Fruit fly (Drosophila melanogaster): ENCODE data around the gene CG32982.
A peak's percentile ranks its signal among the peaks of the same experiment; 100 is the strongest.

The CG32982 gene

DNA sequence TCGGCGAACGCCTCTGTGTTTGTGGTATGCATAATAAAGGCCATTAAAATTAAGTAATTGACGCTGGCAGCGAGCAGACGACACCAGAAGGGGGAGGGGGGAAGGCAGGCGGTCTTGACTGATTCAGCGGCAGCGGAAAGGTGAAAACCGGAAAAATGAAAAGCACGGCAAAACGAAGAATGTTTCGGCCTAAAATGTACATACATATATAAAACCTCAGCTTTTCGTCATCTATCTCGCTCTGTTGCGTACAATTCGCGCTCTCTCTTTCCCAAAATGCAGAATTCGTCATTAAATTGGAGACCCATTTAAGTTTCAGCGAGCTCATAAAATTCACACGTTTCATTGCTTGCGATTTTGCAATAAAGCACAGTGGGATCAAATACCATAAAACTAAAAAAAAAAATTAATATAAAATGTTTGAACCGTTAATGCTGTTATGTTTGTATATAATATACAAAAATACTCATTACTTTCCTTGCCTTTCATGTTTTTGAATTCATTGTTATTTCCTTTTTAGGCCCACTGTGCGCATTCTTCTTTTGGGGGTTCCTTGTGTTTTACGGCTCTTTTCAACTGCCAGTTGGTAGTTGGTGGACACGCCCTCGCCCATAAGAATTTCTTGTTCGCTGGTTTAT lies 42.6 kb downstream of the CG32982 start (continued):
- TF ChIP-seq CG2202 (tag; optimal IDR thresholded peaks at IDR 0.05): no peak
- peak; percentile 22 for TF ChIP-seq CG18476 (GFP tag; optimal IDR thresholded peaks at IDR 0.05)
- peak; percentile 10 for TF ChIP-seq chn (GFP tag; optimal IDR thresholded peaks at IDR 0.05)
- TF ChIP-seq amos (GFP tag; IDR thresholded peaks at IDR 0.05; ENCODE audit: partially characterized antibody): no peak
- peak; percentile 73; the same call in 1 of the 2 replicates for TF ChIP-seq HLH3B (GFP tag; IDR thresholded peaks at IDR 0.05)
- TF ChIP-seq br (optimal IDR thresholded peaks at IDR 0.05): no peak
- TF ChIP-seq CG14860 (GFP tag; IDR thresholded peaks at IDR 0.05; ENCODE audit: partially characterized antibody): no peak
- TF ChIP-seq CG13775 (GFP tag; optimal IDR thresholded peaks at IDR 0.05): peak; percentile 63
- TF ChIP-seq zfh2 (GFP tag; optimal IDR thresholded peaks at IDR 0.05): no peak
- 0 out of 2 replicates have a peak, but pooled peaks have one; percentile 23 for TF ChIP-seq CkIIα-i1 (GFP tag; IDR thresholded peaks at IDR 0.05)
- peak; percentile 83; the same call in 2 of the 3 replicates for TF ChIP-seq dysf (GFP tag; IDR thresholded peaks at IDR 0.05)
- peak; percentile 58 for TF ChIP-seq CoRest (tag; optimal IDR thresholded peaks at IDR 0.05)
- peak; percentile 50 for TF ChIP-seq CG10147 (GFP tag; optimal IDR thresholded peaks at IDR 0.05)
- peak; percentile 48 to 53 for TF ChIP-seq dpn (GFP tag; optimal IDR thresholded peaks at IDR 0.05)
- TF ChIP-seq CG17829 (tag; optimal IDR thresholded peaks at IDR 0.05): peak; percentile 48
- TF ChIP-seq seq (GFP tag; IDR thresholded peaks at IDR 0.05): peak; percentile 66
- TF ChIP-seq run (tag; optimal IDR thresholded peaks at IDR 0.05): no peak
- TF ChIP-seq C15 (GFP tag; IDR thresholded peaks at IDR 0.05): peak; percentile 54; the same call in 1 of the 3 replicates
- TF ChIP-seq CG13296 (GFP tag; optimal IDR thresholded peaks at IDR 0.05): peak; percentile 44
- TF ChIP-seq Camta (GFP tag; optimal IDR thresholded peaks at IDR 0.05): peak; percentile 57
- peak; percentile 27 for TF ChIP-seq CG1233 (GFP tag; optimal IDR thresholded peaks at IDR 0.05)
- peak; percentile 65 for TF ChIP-seq CG3281 (GFP tag; optimal IDR thresholded peaks at IDR 0.05)
- TF ChIP-seq Bgb (GFP tag; IDR thresholded peaks at IDR 0.05; ENCODE audit: partially characterized antibody): no peak
- TF ChIP-seq wdn (GFP tag; IDR thresholded peaks at IDR 0.05): peak; percentile 62; the same call in 1 of the 2 replicates
- peak; percentile 9; the same call in 1 of the 2 replicates for TF ChIP-seq MBD-R2 (GFP tag; IDR thresholded peaks at IDR 0.05)
- TF ChIP-seq CG18599 (GFP tag; optimal IDR thresholded peaks at IDR 0.05): peak; percentile 77
- TF ChIP-seq ara (GFP tag; IDR thresholded peaks at IDR 0.05): peak; percentile 68; the same call in 1 of the 2 replicates
- peak; percentile 69 for TF ChIP-seq CG13424 (tag; optimal IDR thresholded peaks at IDR 0.05)
- no peak for TF ChIP-seq Elba2 (GFP tag; optimal IDR thresholded peaks at IDR 0.05)
- peak; percentile 58 for TF ChIP-seq Asciz (GFP tag; optimal IDR thresholded peaks at IDR 0.05)
- peak; percentile 31 for TF ChIP-seq CG3065 (GFP tag; optimal IDR thresholded peaks at IDR 0.05)
- peak; percentile 0 for TF ChIP-seq CG12071 (GFP tag; optimal IDR thresholded peaks at IDR 0.05)
- TF ChIP-seq CG14667 (GFP tag; IDR thresholded peaks at IDR 0.05): no peak; the same call in 1 of the 2 replicates
- TF ChIP-seq CG4730 (GFP tag; IDR thresholded peaks at IDR 0.05): peak; percentile 43; the same call in 1 of the 2 replicates
- TF ChIP-seq tio (GFP tag; optimal IDR thresholded peaks at IDR 0.05): peak; percentile 67
- 0 out of 2 replicates have a peak, but pooled peaks have one; percentile 14 for TF ChIP-seq CG4404 (GFP tag; IDR thresholded peaks at IDR 0.05)
- no peak for TF ChIP-seq Fer2 (tag; optimal IDR thresholded peaks at IDR 0.05)
- 0 out of 3 replicates have a peak, but pooled peaks have one; percentile 12 for TF ChIP-seq Doc3 (GFP tag; IDR thresholded peaks at IDR 0.05; ENCODE audit: partially characterized antibody)
- peak; percentile 63 for TF ChIP-seq CG10209 (GFP tag; optimal IDR thresholded peaks at IDR 0.05)
- peak; percentile 10 for TF ChIP-seq stwl (tag; optimal IDR thresholded peaks at IDR 0.05)
- TF ChIP-seq nerfin-2 (GFP tag; IDR thresholded peaks at IDR 0.05; ENCODE audit: partially characterized antibody): no peak
- no peak for TF ChIP-seq prd (optimal IDR thresholded peaks at IDR 0.05)
- TF ChIP-seq prd (GFP tag; IDR thresholded peaks at IDR 0.05): peak; percentile 84
- peak; percentile 9 to 24 for TF ChIP-seq Pdp1 (GFP tag; optimal IDR thresholded peaks at IDR 0.05)
- no peak for TF ChIP-seq cg (GFP tag; optimal IDR thresholded peaks at IDR 0.05)
- TF ChIP-seq CG11695 (GFP tag; IDR thresholded peaks at IDR 0.05): peak; percentile 87
- peak; percentile 38; the same call in 1 of the 2 replicates for TF ChIP-seq Nf-YA (GFP tag; IDR thresholded peaks at IDR 0.05)
- TF ChIP-seq croc (GFP tag; conservative IDR thresholded peaks at IDR 0.05): peak; percentile 62
- TF ChIP-seq slou (GFP tag; optimal IDR thresholded peaks at IDR 0.05): peak; percentile 60

Data from whole organism, embryonic.